Fruit fly (Drosophila melanogaster) whole organism, embryonic: ENCODE data around the gene CG14442.

Experiments used
- Atf6 ChIP-seq: fragments of 200-800 bp; sonication (Bioruptor generic); IDR thresholded peaks from 2 replicates; pipeline ENCODE4 v1.3.6; 2022; ENCODE audit warnings: missing biosample characterization, missing genetic modification characterization
- BtbVII ChIP-seq: fragments of 200-800 bp; sonication (Bioruptor generic); optimal IDR thresholded peaks from 3 replicates; lab custom pipeline; 2017; ENCODE audit warnings: missing biosample characterization, mild to moderate bottlenecking, missing genetic modification characterization
- CG10654 ChIP-seq: fragments of 200-800 bp; sonication (Bioruptor generic); optimal IDR thresholded peaks from 2 replicates; lab custom pipeline; 2016; ENCODE audit warnings: missing biosample characterization, missing genetic modification characterization
- CG11093 ChIP-seq: fragments of 200-800 bp; sonication (Bioruptor generic); IDR thresholded peaks from 3 replicates; pipeline ENCODE4 v1.3.6; 2022; ENCODE audit warnings: missing biosample characterization, missing genetic modification characterization
- CG11504 ChIP-seq: fragments of 200-800 bp; sonication (Bioruptor generic); optimal IDR thresholded peaks from 3 replicates; lab custom pipeline; 2019; ENCODE audit warnings: missing biosample characterization, mild to moderate bottlenecking, missing genetic modification characterization, moderate library complexity
- CG13894 ChIP-seq: fragments of 200-800 bp; sonication (Bioruptor generic); optimal IDR thresholded peaks from 3 replicates; lab custom pipeline; 2018; ENCODE audit warnings: missing biosample characterization, mild to moderate bottlenecking, missing genetic modification characterization, moderate library complexity
- CG15269 ChIP-seq: fragments of 200-800 bp; sonication (Bioruptor generic); optimal IDR thresholded peaks from 2 replicates; lab custom pipeline; 2018; ENCODE audit warnings: missing biosample characterization, mild to moderate bottlenecking, missing genetic modification characterization, moderate library complexity
- CG16863 ChIP-seq: fragments of 200-800 bp; sonication (Bioruptor generic); optimal IDR thresholded peaks from 3 replicates; lab custom pipeline; 2016; ENCODE audit warnings: missing biosample characterization, missing genetic modification characterization
- CG17328 ChIP-seq: fragments of 200-800 bp; sonication (Bioruptor generic); IDR thresholded peaks from 2 replicates; pipeline ENCODE4 v1.3.6; 2022; ENCODE audit warnings: missing biosample characterization, missing genetic modification characterization
- CG18011 ChIP-seq: fragments of 200-800 bp; sonication (Bioruptor generic); optimal IDR thresholded peaks from 2 replicates; lab custom pipeline; 2017; ENCODE audit warnings: missing biosample characterization, missing genetic modification characterization, mild to moderate bottlenecking, moderate library complexity, missing genotype
- CG2875 ChIP-seq: fragments of 200-800 bp; sonication (Bioruptor generic); optimal IDR thresholded peaks from 2 replicates; lab custom pipeline; 2017; ENCODE audit warnings: missing biosample characterization, mild to moderate bottlenecking, missing genetic modification characterization, missing genetic modification reagents
- CG3065 ChIP-seq: fragments of 200-800 bp; sonication (Bioruptor generic); optimal IDR thresholded peaks from 2 replicates; lab custom pipeline; 2016; ENCODE audit warnings: missing biosample characterization, missing genetic modification characterization
- CG3163 ChIP-seq: fragments of 200-800 bp; sonication (Bioruptor generic); optimal IDR thresholded peaks from 3 replicates; lab custom pipeline; 2016; ENCODE audit warnings: missing biosample characterization, missing genetic modification characterization
- CG32767 ChIP-seq: fragments of 200-800 bp; sonication (Bioruptor generic); IDR thresholded peaks from 2 replicates; pipeline ENCODE4 v1.3.6; 2022; ENCODE audit warnings: missing biosample characterization, missing genetic modification characterization
- CG3847 ChIP-seq: fragments of 200-800 bp; sonication (Bioruptor generic); IDR thresholded peaks from 2 replicates; pipeline ENCODE4 v1.3.6; 2022; ENCODE audit warnings: missing biosample characterization, missing genetic modification characterization
- CG43689 ChIP-seq: fragments of 200-800 bp; sonication (Bioruptor generic); IDR thresholded peaks from 2 replicates; pipeline ENCODE4 v1.3.6; 2022; ENCODE audit warnings: missing biosample characterization, missing genetic modification characterization
- CG4854 ChIP-seq: fragments of 200-800 bp; sonication (Bioruptor generic); optimal IDR thresholded peaks from 2 replicates; lab custom pipeline; 2016; ENCODE audit warnings: missing biosample characterization, missing genetic modification characterization, inconsistent platforms
- CG8089 ChIP-seq: fragments of 200-800 bp; sonication (Bioruptor generic); optimal IDR thresholded peaks from 3 replicates; lab custom pipeline; 2016; ENCODE audit warnings: missing biosample characterization, missing genetic modification characterization
- Eip74EF ChIP-seq, 2 experiments: fragments of 200-800 bp in 1 of 2; fragments of >200 bp in 1 of 2; sonication (Bioruptor generic) in 1 of 2; optimal IDR thresholded peaks; 2 replicates each; lab custom pipeline; 2017 to 2019; ENCODE audit warnings: missing biosample characterization in 2 of 2, missing genetic modification characterization in 2 of 2, mild to moderate bottlenecking in 1 of 2, moderate library complexity in 1 of 2
- HLH4C ChIP-seq: fragments of 200-800 bp; sonication (Bioruptor generic); IDR thresholded peaks from 3 replicates; pipeline ENCODE4 v1.3.6; 2022; ENCODE audit warnings: missing biosample characterization, missing genetic modification characterization; ENCODE audit not compliant: partially characterized antibody
- HLH54F ChIP-seq: fragments of 200-800 bp; sonication (Bioruptor generic); optimal IDR thresholded peaks from 3 replicates; lab custom pipeline; 2016; ENCODE audit warnings: missing biosample characterization, missing genetic modification characterization
- Hr51 ChIP-seq, 2 experiments: fragments of 200-800 bp; sonication (Bioruptor generic); optimal IDR thresholded peaks; 2 replicates in 1 of 2; 3 replicates in 1 of 2; lab custom pipeline; 2016 to 2018; ENCODE audit warnings: missing biosample characterization in 2 of 2, missing genetic modification characterization in 2 of 2, mild to moderate bottlenecking in 1 of 2, moderate library complexity in 1 of 2
- Lhr ChIP-seq: fragments of 200-800 bp; sonication (Bioruptor generic); optimal IDR thresholded peaks from 3 replicates; lab custom pipeline; 2017; ENCODE audit warnings: mild to moderate bottlenecking, missing biosample characterization, missing genetic modification reagents, missing genetic modification characterization
- Lim3 ChIP-seq: fragments of 200-800 bp; sonication (Bioruptor generic); IDR thresholded peaks from 2 replicates; pipeline ENCODE4 v1.3.6; 2022; ENCODE audit warnings: missing biosample characterization, missing genetic modification characterization
- NC2β ChIP-seq: fragments of 200-800 bp; sonication (Bioruptor generic); optimal IDR thresholded peaks from 2 replicates; lab custom pipeline; 2016; ENCODE audit warnings: missing biosample characterization, missing genetic modification characterization
- Optix ChIP-seq: fragments of 200-800 bp; sonication (Bioruptor generic); IDR thresholded peaks from 3 replicates; pipeline ENCODE4 v1.3.6; 2022; ENCODE audit warnings: missing biosample characterization, missing genetic modification characterization
- Rx ChIP-seq: fragments of 200-800 bp; sonication (Bioruptor generic); IDR thresholded peaks from 2 replicates; pipeline ENCODE4 v1.3.6; 2022; ENCODE audit warnings: missing biosample characterization, missing genetic modification characterization
- Ssrp ChIP-seq: fragments of 200-800 bp; sonication (Bioruptor generic); optimal IDR thresholded peaks from 2 replicates; lab custom pipeline; 2018; ENCODE audit warnings: missing biosample characterization, mild to moderate bottlenecking, missing genetic modification characterization, moderate library complexity
- ab ChIP-seq: fragments of 200-800 bp; sonication (Bioruptor generic); optimal IDR thresholded peaks from 2 replicates; lab custom pipeline; 2016; ENCODE audit warnings: missing biosample characterization, missing genetic modification characterization
- btn ChIP-seq: fragments of 200-800 bp; sonication (Bioruptor generic); optimal IDR thresholded peaks from 2 replicates; lab custom pipeline; 2016; ENCODE audit warnings: missing biosample characterization, missing genetic modification characterization
- chn ChIP-seq: fragments of 200-800 bp; sonication (Bioruptor generic); optimal IDR thresholded peaks from 2 replicates; lab custom pipeline; 2016; ENCODE audit warnings: missing biosample characterization, missing genetic modification characterization
- corto ChIP-seq: fragments of 200-800 bp; sonication (Bioruptor generic); optimal IDR thresholded peaks from 2 replicates; lab custom pipeline; 2016; ENCODE audit warnings: missing biosample characterization, mild to moderate bottlenecking, missing genetic modification characterization, moderate library complexity
- croc ChIP-seq: fragments of 200-800 bp; sonication (Bioruptor generic); conservative IDR thresholded peaks from 3 replicates; pipeline ENCODE4 v1.3.6; 2022; ENCODE audit warnings: missing biosample characterization, missing genetic modification characterization
- esg ChIP-seq: fragments of 200-800 bp; sonication (Bioruptor generic); conservative IDR thresholded peaks from 2 replicates; pipeline ENCODE4 v1.3.6; 2022; ENCODE audit warnings: missing biosample characterization, missing genetic modification characterization
- exex ChIP-seq: fragments of 200-800 bp; sonication (Bioruptor generic); optimal IDR thresholded peaks from 4 replicates; lab custom pipeline; 2018; ENCODE audit warnings: missing biosample characterization, mild to moderate bottlenecking, missing genetic modification characterization, moderate library complexity
- fd3F ChIP-seq: fragments of 200-800 bp; sonication (Bioruptor generic); optimal IDR thresholded peaks from 2 replicates; lab custom pipeline; 2018; ENCODE audit warnings: missing biosample characterization, mild to moderate bottlenecking, missing genetic modification characterization, moderate library complexity
- fu2 ChIP-seq: fragments of 200-800 bp; sonication (Bioruptor generic); optimal IDR thresholded peaks from 2 replicates; lab custom pipeline; 2016; ENCODE audit warnings: missing biosample characterization, missing genetic modification characterization
- lab ChIP-seq: fragments of 200-800 bp; sonication (Bioruptor generic); optimal IDR thresholded peaks from 3 replicates; lab custom pipeline; 2017; ENCODE audit warnings: missing biosample characterization, missing genetic modification characterization, mild to moderate bottlenecking, moderate library complexity, missing genetic modification reagents
- nau ChIP-seq: fragments of 200-800 bp; sonication (Bioruptor generic); optimal IDR thresholded peaks from 3 replicates; lab custom pipeline; 2017; ENCODE audit warnings: missing biosample characterization, mild to moderate bottlenecking, missing genetic modification characterization, missing genetic modification reagents
- onecut ChIP-seq: fragments of 200-800 bp; sonication (Bioruptor generic); IDR thresholded peaks from 2 replicates; pipeline ENCODE4 v1.3.6; 2022; ENCODE audit warnings: missing biosample characterization, missing genetic modification characterization
- psq ChIP-seq: fragments of 200-800 bp; sonication (Bioruptor generic); optimal IDR thresholded peaks from 2 replicates; lab custom pipeline; 2017; ENCODE audit warnings: missing biosample characterization, missing genetic modification characterization
- pum ChIP-seq: fragments of 200-800 bp; sonication (Bioruptor generic); optimal IDR thresholded peaks from 2 replicates; lab custom pipeline; 2016; ENCODE audit warnings: missing biosample characterization, missing genetic modification characterization
- row ChIP-seq: fragments of 200-800 bp; sonication (Bioruptor generic); IDR thresholded peaks from 3 replicates; pipeline ENCODE4 v1.3.6; 2022; ENCODE audit warnings: missing biosample characterization, missing genetic modification characterization
- run ChIP-seq: fragments of 200-800 bp; sonication (Bioruptor generic); optimal IDR thresholded peaks from 3 replicates; lab custom pipeline; 2018; ENCODE audit warnings: missing biosample characterization, mild to moderate bottlenecking, missing genetic modification characterization
- shn ChIP-seq: fragments of 200-800 bp; sonication (Bioruptor generic); optimal IDR thresholded peaks from 3 replicates; lab custom pipeline; 2016; ENCODE audit warnings: missing biosample characterization, missing genetic modification characterization
- so ChIP-seq: fragments of 200-800 bp; sonication (Bioruptor generic); IDR thresholded peaks from 3 replicates; pipeline ENCODE4 v1.3.6; 2022; ENCODE audit warnings: missing biosample characterization, missing genetic modification characterization
- twi ChIP-seq: fragments of 200-800 bp; optimal IDR thresholded peaks from 2 replicates; lab custom pipeline; 2019; ENCODE audit warnings: missing biosample characterization, mild to moderate bottlenecking, missing genetic modification characterization, moderate library complexity
- vnd ChIP-seq: fragments of 200-800 bp; sonication (Bioruptor generic); IDR thresholded peaks from 3 replicates; pipeline ENCODE4 v1.3.6; 2022; ENCODE audit warnings: missing biosample characterization, missing genetic modification characterization; ENCODE audit not compliant: partially characterized antibody
- zfh2 ChIP-seq: fragments of 200-800 bp; sonication (Bioruptor generic); optimal IDR thresholded peaks from 2 replicates; lab custom pipeline; 2016; ENCODE audit warnings: missing biosample characterization, missing genetic modification characterization

Gene CG14442

DNA sequence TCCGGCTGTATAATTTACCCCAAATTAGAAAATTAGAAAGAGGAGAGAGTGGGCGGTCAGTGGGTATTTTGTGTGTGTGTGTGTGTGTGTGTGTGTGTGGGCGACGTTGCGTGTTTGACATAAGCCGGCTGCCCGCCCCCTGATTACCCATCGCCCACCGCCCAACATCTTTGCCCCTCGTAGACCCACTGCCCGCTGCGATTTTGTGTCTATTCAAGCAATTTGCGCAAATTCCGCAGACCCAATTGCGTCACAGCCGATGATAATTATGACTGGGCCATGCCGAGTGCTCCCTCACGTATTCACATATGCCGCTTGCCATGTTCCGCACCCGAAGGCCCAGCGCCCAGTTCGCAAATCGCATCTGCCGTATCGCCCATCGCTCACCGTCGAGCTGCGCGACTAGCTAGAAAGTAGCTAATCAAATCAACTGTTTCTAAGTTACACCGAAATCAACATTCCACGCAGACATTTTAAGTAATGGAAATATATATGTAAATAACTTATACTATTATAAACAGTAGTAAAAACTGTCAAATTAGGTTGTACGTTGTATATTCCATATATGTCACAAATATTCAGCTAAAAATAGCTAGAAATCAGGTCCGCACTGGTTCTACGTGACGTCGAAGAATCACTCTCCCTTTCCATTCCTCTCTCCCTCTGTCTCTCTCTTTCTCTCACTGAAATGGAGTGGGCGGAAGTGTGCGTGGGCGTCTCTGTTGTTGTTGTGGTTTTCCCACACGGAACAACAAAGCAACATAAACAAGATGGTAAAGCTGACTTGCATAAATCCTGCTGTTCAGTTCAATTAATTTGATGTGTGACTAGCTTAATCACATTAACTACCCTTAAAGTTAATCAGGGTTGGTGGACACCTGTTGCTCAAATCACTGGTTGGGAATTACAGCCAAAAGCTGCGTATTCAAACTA is 37.9 kb downstream of the CG14442 start (continued):
- TF ChIP-seq zfh2 (GFP tag; lab: Kevin White, UChicago), result no peak
- peak; percentile 61 for TF ChIP-seq CG11504 (tag; lab: Kevin White, UChicago)
- TF ChIP-seq CG3163 (GFP tag; lab: Kevin White, UChicago), result no peak
- TF ChIP-seq chn (GFP tag; lab: Kevin White, UChicago), result no peak
- TF ChIP-seq psq (GFP tag; lab: Kevin White, UChicago), result no peak
- TF ChIP-seq CG16863 (GFP tag; lab: Kevin White, UChicago), result no peak
- TF ChIP-seq exex (tag; lab: Kevin White, UChicago), result peak; percentile 68
- TF ChIP-seq CG11093, result no peak
- no peak for TF ChIP-seq CG10654 (GFP tag; lab: Kevin White, UChicago)
- TF ChIP-seq nau (GFP tag; lab: Kevin White, UChicago), result peak; percentile 33
- peak; percentile 28; the same call in 1 of the 2 replicates for TF ChIP-seq onecut
- TF ChIP-seq CG13894 (tag; lab: Kevin White, UChicago), result peak; percentile 67
- TF ChIP-seq so (GFP tag; lab: Robert Waterston, UW), result no peak
- no peak for TF ChIP-seq CG32767 (GFP tag; lab: Robert Waterston, UW)
- no peak for TF ChIP-seq CG18011 (GFP tag; lab: Kevin White, UChicago)
- no peak for TF ChIP-seq Rx (GFP tag; lab: Robert Waterston, UW)
- TF ChIP-seq CG8089 (GFP tag; lab: Kevin White, UChicago), result no peak
- no peak for TF ChIP-seq CG17328 (GFP tag; lab: Robert Waterston, UW)
- no peak for TF ChIP-seq fd3F
- TF ChIP-seq pum, result no peak
- TF ChIP-seq Lim3 (GFP tag; lab: Robert Waterston, UW), result no peak
- peak in 1 of 2 experiments; percentile 63 for TF ChIP-seq Eip74EF (GFP tag; optimal IDR thresholded peaks at IDR 0.05; lab: Kevin White, UChicago)
- peak; percentile 96 for TF ChIP-seq row
- peak; percentile 47 for TF ChIP-seq CG15269 (tag; lab: Kevin White, UChicago)
- no peak for TF ChIP-seq HLH4C (GFP tag; lab: Robert Waterston, UW)
- no peak for TF ChIP-seq croc (GFP tag; lab: Robert Waterston, UW)
- no peak for TF ChIP-seq vnd (GFP tag; lab: Robert Waterston, UW)
- TF ChIP-seq corto (GFP tag; lab: Kevin White, UChicago), result no peak
- no peak for TF ChIP-seq shn
- peak; percentile 27; the same call in 1 of the 2 replicates for TF ChIP-seq CG3847 (GFP tag; lab: Robert Waterston, UW)
- no peak for TF ChIP-seq HLH54F (GFP tag; lab: Kevin White, UChicago)
- TF ChIP-seq twi, result peak; percentile 24
- no peak for TF ChIP-seq Optix (GFP tag; lab: Robert Waterston, UW)
- TF ChIP-seq btn (GFP tag; lab: Kevin White, UChicago), result no peak
- no peak for TF ChIP-seq Lhr
- no peak; the same call in 1 of the 2 replicates for TF ChIP-seq esg
- no peak for TF ChIP-seq fu2 (GFP tag; lab: Kevin White, UChicago)
- no peak for TF ChIP-seq CG43689 (GFP tag; lab: Robert Waterston, UW)
- TF ChIP-seq lab (GFP tag; lab: Kevin White, UChicago), result peak; percentile 56
- TF ChIP-seq Hr51 (GFP tag; optimal IDR thresholded peaks at IDR 0.05; lab: Kevin White, UChicago), result peak in 1 of 2 experiments; percentile 62
- TF ChIP-seq run (tag; lab: Kevin White, UChicago), result no peak
- no peak for TF ChIP-seq CG4854
- TF ChIP-seq Atf6 (GFP tag; lab: Robert Waterston, UW), result peak; percentile 51; the same call in 1 of the 2 replicates
- no peak for TF ChIP-seq CG2875 (GFP tag; lab: Kevin White, UChicago)
- peak; percentile 31 for TF ChIP-seq Ssrp (tag; lab: Kevin White, UChicago)
- no peak for TF ChIP-seq CG3065
- peak; percentile 76 for TF ChIP-seq BtbVII (GFP tag; lab: Kevin White, UChicago)
- no peak for TF ChIP-seq NC2β
- no peak for TF ChIP-seq ab (GFP tag; lab: Kevin White, UChicago)
